Worm (Caenorhabditis elegans): ENCODE results near the gene clec-52.

The clec-52 gene

DNA sequence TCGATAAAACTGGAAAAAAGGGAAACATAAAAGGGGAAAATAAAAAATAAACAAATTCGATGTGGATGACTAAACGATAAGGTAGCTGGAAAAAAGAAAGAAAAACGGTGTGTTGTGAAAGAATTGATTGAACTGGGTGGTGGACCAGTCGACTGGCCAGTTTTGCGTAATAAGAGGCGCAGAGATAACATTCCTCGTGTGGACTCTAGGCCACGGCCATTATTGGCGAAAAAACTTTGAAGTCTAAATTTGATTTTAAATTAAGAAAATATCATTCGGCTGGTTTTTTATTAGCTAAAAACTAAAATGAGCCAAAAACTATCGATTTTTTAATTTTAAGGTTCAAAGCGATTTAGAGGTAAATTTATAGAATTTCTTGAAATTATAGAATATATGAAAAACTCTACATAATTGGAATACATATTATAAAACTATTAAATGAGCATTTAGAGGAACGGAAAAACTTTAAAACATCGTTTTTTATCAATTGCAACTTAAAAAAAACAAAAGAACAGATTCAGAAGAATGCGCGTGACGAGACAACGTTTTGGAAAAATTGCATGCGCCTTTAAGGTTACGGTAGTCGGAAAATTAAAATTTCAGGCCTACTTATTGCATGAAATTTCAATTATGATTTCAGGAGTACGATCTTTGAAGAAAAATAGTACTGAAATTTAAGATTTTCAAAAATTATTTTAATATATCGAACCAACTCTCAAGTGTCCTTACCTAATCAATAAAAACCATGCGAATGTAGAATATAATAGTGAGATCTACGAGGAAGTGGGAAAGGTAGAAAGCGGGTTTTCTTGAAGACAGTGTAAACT lies 36.9 kb upstream of the clec-52 start, which contains the start of gene hgrs-1:
TSS of gene hgrs-1 (minus strand) at position 777 of the 827 bp plus-strand sequence.
- no peak for TF ChIP-seq sem-2 (GFP tag; optimal IDR thresholded peaks at IDR 0.05)
- TF ChIP-seq mep-1 (tag; optimal IDR thresholded peaks at IDR 0.05) = peak; percentile 3

DNA sequence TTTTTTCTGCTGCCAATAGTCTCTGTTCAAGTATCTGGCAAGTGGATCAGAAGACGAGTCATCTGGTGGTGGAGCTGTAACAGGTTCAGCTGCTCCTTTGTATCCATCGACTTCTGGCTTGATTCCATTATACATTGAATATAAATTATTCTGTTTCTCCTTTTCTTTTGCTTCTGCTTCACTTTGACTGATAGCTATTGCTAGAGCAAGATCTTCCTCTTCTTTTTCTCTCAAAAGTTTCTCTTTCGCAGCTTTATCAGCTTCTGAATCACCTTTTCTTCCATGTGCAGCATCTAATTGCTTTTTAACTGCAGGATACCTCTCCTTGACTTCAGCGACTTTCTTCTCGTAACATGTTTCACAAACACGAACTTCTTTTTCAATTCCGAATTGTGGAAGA lies 35.0 kb upstream of the clec-52 start:
- no peak for TF ChIP-seq mls-2 (tag; optimal IDR thresholded peaks at IDR 0.05)
- TF ChIP-seq drap-1 (GFP tag; optimal IDR thresholded peaks at IDR 0.05) = no peak
- TF ChIP-seq bed-3 (GFP tag; optimal IDR thresholded peaks at IDR 0.05) = no peak
- no peak for TF ChIP-seq pha-4 (tag; optimal IDR thresholded peaks at IDR 0.05)
- no peak for TF ChIP-seq snpc-4 (tag; optimal IDR thresholded peaks at IDR 0.05)
- TF ChIP-seq unc-39 (tag; optimal IDR thresholded peaks at IDR 0.05) = no peak
- no peak for TF ChIP-seq elt-1 (tag; optimal IDR thresholded peaks at IDR 0.05; ENCODE audit: borderline replicate concordance, insufficient read depth)
- no peak for TF ChIP-seq lin-32 (GFP tag; optimal IDR thresholded peaks at IDR 0.05)
- no peak for TF ChIP-seq lin-13 (tag; optimal IDR thresholded peaks at IDR 0.05)
- no peak for TF ChIP-seq flh-1 (GFP tag; optimal IDR thresholded peaks at IDR 0.05)
- TF ChIP-seq tbx-8 (GFP tag; optimal IDR thresholded peaks at IDR 0.05) = no peak
- no peak for TF ChIP-seq nhr-237 (tag; optimal IDR thresholded peaks at IDR 0.05)
- no peak for TF ChIP-seq nhr-12 (tag; optimal IDR thresholded peaks at IDR 0.05)
- TF ChIP-seq mab-5 (tag; optimal IDR thresholded peaks at IDR 0.05) = no peak
- TF ChIP-seq ceh-83 (GFP tag; optimal IDR thresholded peaks at IDR 0.05) = no peak

- TF ChIP-seq unc-120 (tag; optimal IDR thresholded peaks at IDR 0.05; ENCODE audit: poor library complexity, severe bottlenecking) (no peak), elt-3 (tag; optimal IDR thresholded peaks at IDR 0.05) (no peak), hlh-1 (tag; optimal IDR thresholded peaks at IDR 0.05) (no peak), tbx-8 (GFP tag; optimal IDR thresholded peaks at IDR 0.05) (no peak), blmp-1 (tag; optimal IDR thresholded peaks at IDR 0.05) (no peak), sptf-1 (tag; optimal IDR thresholded peaks at IDR 0.05) (no peak), flh-1 (GFP tag; optimal IDR thresholded peaks at IDR 0.05) (no peak), mep-1 (tag; optimal IDR thresholded peaks at IDR 0.05) (no peak), nhr-12 (tag; optimal IDR thresholded peaks at IDR 0.05) (no peak), lin-13 (tag; optimal IDR thresholded peaks at IDR 0.05) (no peak), nhr-2 (tag; optimal IDR thresholded peaks at IDR 0.05) (no peak), snpc-4 (tag; optimal IDR thresholded peaks at IDR 0.05) (no peak), ceh-83 (GFP tag; optimal IDR thresholded peaks at IDR 0.05) (no peak)
Measured at ce11 chrIV:8201133-8201532, 32.6 kb upstream of the clec-52 start, which contains the start of gene glrx-22. Gene glrx-22, minus strand, starts transcription at chrIV:8201233.

ce11 chrIV:8199824-8200223 lies 31.3 kb upstream of the clec-52 start:
- no peak for TF ChIP-seq lsy-2 (tag; optimal IDR thresholded peaks at IDR 0.05)
- no peak for TF ChIP-seq nhr-2 (tag; optimal IDR thresholded peaks at IDR 0.05)
- no peak for TF ChIP-seq zip-8 (tag; optimal IDR thresholded peaks at IDR 0.05)
- TF ChIP-seq cnd-1 (tag; optimal IDR thresholded peaks at IDR 0.05) = no peak
- TF ChIP-seq pha-4 (tag; optimal IDR thresholded peaks at IDR 0.05) = no peak
- no peak for TF ChIP-seq blmp-1 (tag; optimal IDR thresholded peaks at IDR 0.05)
- TF ChIP-seq mab-5 (tag; optimal IDR thresholded peaks at IDR 0.05) = no peak
- TF ChIP-seq tbx-8 (GFP tag; optimal IDR thresholded peaks at IDR 0.05) = no peak
- no peak for TF ChIP-seq ceh-83 (GFP tag; optimal IDR thresholded peaks at IDR 0.05)
- TF ChIP-seq elt-1 (tag; optimal IDR thresholded peaks at IDR 0.05; ENCODE audit: borderline replicate concordance, insufficient read depth) = no peak
- no peak for TF ChIP-seq unc-62 (GFP tag; optimal IDR thresholded peaks at IDR 0.05)
- no peak for TF ChIP-seq M03D4.4 (tag; optimal IDR thresholded peaks at IDR 0.05)
- no peak for TF ChIP-seq lin-32 (GFP tag; optimal IDR thresholded peaks at IDR 0.05)

ce11 chrIV:8199274-8199673 lies 30.7 kb upstream of the clec-52 start:
- TF ChIP-seq elt-3 (tag; optimal IDR thresholded peaks at IDR 0.05) (no peak), ceh-83 (GFP tag; optimal IDR thresholded peaks at IDR 0.05) (no peak), lin-13 (tag; optimal IDR thresholded peaks at IDR 0.05) (no peak), M03D4.4 (tag; optimal IDR thresholded peaks at IDR 0.05) (no peak), ceh-39 (tag; optimal IDR thresholded peaks at IDR 0.05) (no peak)

Data from whole organism, mixed stage, embryonic.